Worm (Caenorhabditis elegans): Measurements from ENCODE around the gene R144.10.

R144.10 gene

DNA sequence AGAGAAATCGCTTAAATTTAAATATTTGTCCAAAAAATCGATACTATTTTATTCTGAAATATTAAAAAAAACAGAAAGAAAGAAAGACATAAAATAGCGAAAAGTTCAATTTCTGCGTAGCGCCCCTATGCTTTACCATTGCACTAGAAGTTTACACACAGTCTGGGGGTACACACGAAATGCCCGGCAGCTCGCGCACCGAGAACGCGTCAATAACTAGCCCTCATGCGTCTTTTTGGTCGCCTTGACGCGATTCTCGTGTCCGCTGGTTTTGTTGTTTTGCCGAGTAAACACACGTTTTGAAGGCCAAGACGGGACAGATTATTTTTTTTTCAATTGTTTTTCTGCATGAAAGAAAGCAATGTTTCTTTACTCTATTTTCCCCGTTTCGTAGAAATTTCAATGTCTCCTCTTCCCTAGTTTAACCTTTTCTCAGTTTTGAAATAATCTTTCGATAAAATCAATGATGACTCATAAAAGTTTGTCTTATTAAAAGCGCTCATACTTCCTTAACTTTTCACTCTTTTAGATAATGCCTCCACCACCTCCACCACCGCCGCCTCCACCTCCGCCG is 16.1 kb upstream of the R144.10 start, which contains the start of gene wip-1 (continued):
- peak; percentile 80 for TF ChIP-seq snpc-4 (GFP tag; optimal IDR thresholded peaks at IDR 0.05)
- peak; percentile 86 to 93 (median 90) for TF ChIP-seq snpc-4 (tag; optimal IDR thresholded peaks at IDR 0.05)
- TF ChIP-seq F57A8.1 (GFP tag; optimal IDR thresholded peaks at IDR 0.05), result peak; percentile 80
- TF ChIP-seq Y53F4B.3 (GFP tag; IDR thresholded peaks at IDR 0.05), result peak; percentile 88
- peak; percentile 92 for TF ChIP-seq F33H1.4 (GFP tag; IDR thresholded peaks at IDR 0.05)
- TF ChIP-seq nhr-90 (tag; optimal IDR thresholded peaks at IDR 0.05), result peak; percentile 92
- TF ChIP-seq gei-17 (GFP tag; optimal IDR thresholded peaks at IDR 0.05), result peak; percentile 85
- TF ChIP-seq ztf-25 (GFP tag; IDR thresholded peaks at IDR 0.05), result peak; percentile 47; the same call in 1 of the 2 replicates
- TF ChIP-seq tbp1 (GFP tag; optimal IDR thresholded peaks at IDR 0.05), result peak; percentile 79
- TF ChIP-seq F57C9.4 (tag; optimal IDR thresholded peaks at IDR 0.05), result no peak
- TF ChIP-seq ceh-40 (GFP tag; IDR thresholded peaks at IDR 0.05), result no peak
- peak; percentile 96 for TF ChIP-seq D2030.7 (GFP tag; IDR thresholded peaks at IDR 0.05)
- no peak for TF ChIP-seq sdz-38 (tag; optimal IDR thresholded peaks at IDR 0.05)
- TF ChIP-seq ekl-4 (GFP tag; IDR thresholded peaks at IDR 0.05), result peak; percentile 98
- TF ChIP-seq efl-1 (GFP tag; optimal IDR thresholded peaks at IDR 0.05), result peak; percentile 79
- peak; percentile 21 for TF ChIP-seq fkh-3 (tag; optimal IDR thresholded peaks at IDR 0.05)
- TF ChIP-seq B0019.2 (GFP tag; conservative IDR thresholded peaks at IDR 0.05), result peak; percentile 91
- peak; percentile 97 for TF ChIP-seq madf-6 (GFP tag; IDR thresholded peaks at IDR 0.05)
- peak; percentile 72 for TF ChIP-seq nhr-27 (tag; optimal IDR thresholded peaks at IDR 0.05)
- peak; percentile 88 for TF ChIP-seq hmg-20 (GFP tag; IDR thresholded peaks at IDR 0.05)
- TF ChIP-seq lag-1 (GFP tag; IDR thresholded peaks at IDR 0.05), result no peak
- TF ChIP-seq B0035.1 (tag; optimal IDR thresholded peaks at IDR 0.05), result peak; percentile 89
- TF ChIP-seq ztf-22 (GFP tag; optimal IDR thresholded peaks at IDR 0.05), result peak; percentile 91
- TF ChIP-seq lsl-1 (GFP tag; optimal IDR thresholded peaks at IDR 0.05), result peak; percentile 93
- peak; percentile 64 for TF ChIP-seq egrh-3 (GFP tag; IDR thresholded peaks at IDR 0.05)
- TF ChIP-seq F37B4.10 (GFP tag; IDR thresholded peaks at IDR 0.05), result 0 out of 2 replicates have a peak, but pooled peaks have one; percentile 87
- peak; percentile 3 for TF ChIP-seq rpc-1 (optimal IDR thresholded peaks at IDR 0.05)
- TF ChIP-seq rpc-1 (tag; optimal IDR thresholded peaks at IDR 0.05), result peak; percentile 6
- TF ChIP-seq lin-35 (GFP tag; optimal IDR thresholded peaks at IDR 0.05), result peak; percentile 58 to 97 (median 82)
- TF ChIP-seq him-1 (tag; optimal IDR thresholded peaks at IDR 0.05), result peak; percentile 84
- TF ChIP-seq K11D2.4 (GFP tag; IDR thresholded peaks at IDR 0.05), result peak; percentile 94
- peak; percentile 95 for TF ChIP-seq F49E8.2 (tag; optimal IDR thresholded peaks at IDR 0.05; ENCODE audit: insufficient read depth)
- TF ChIP-seq die-1 (tag; optimal IDR thresholded peaks at IDR 0.05), result peak; percentile 72
- TF ChIP-seq bed-2 (GFP tag; IDR thresholded peaks at IDR 0.05), result peak; percentile 56; the same call in 1 of the 2 replicates
- peak; percentile 86 for TF ChIP-seq dpl-1 (GFP tag; optimal IDR thresholded peaks at IDR 0.05)
- TF ChIP-seq dox-1 (GFP tag; IDR thresholded peaks at IDR 0.05), result peak; percentile 99
- peak; percentile 93 for TF ChIP-seq madf-10 (tag; optimal IDR thresholded peaks at IDR 0.05)
- TF ChIP-seq aptf-3 (GFP tag; IDR thresholded peaks at IDR 0.05), result 0 out of 2 replicates have a peak, but pooled peaks have one; percentile 24
- peak; percentile 34 for TF ChIP-seq B0261.1 (tag; optimal IDR thresholded peaks at IDR 0.05)
- TF ChIP-seq lin-26 (GFP tag; IDR thresholded peaks at IDR 0.05), result peak; percentile 89
- TF ChIP-seq hmg-1.2 (GFP tag; IDR thresholded peaks at IDR 0.05), result peak; percentile 98
- TF ChIP-seq Y95B8A.8 (GFP tag; IDR thresholded peaks at IDR 0.05), result peak; percentile 98
- TF ChIP-seq attf-6 (GFP tag; IDR thresholded peaks at IDR 0.05), result peak; percentile 83
- peak; percentile 82 for TF ChIP-seq attf-3 (GFP tag; conservative IDR thresholded peaks at IDR 0.05)
- TF ChIP-seq tlf-1 (GFP tag; optimal IDR thresholded peaks at IDR 0.05), result peak; percentile 99
- peak; percentile 70 for TF ChIP-seq ceh-79 (tag; optimal IDR thresholded peaks at IDR 0.05)
- TF ChIP-seq sea-2 (GFP tag; IDR thresholded peaks at IDR 0.05), result peak; percentile 87
- TF ChIP-seq rec-8 (tag; optimal IDR thresholded peaks at IDR 0.05), result peak; percentile 31 to 60
- peak; percentile 96 for TF ChIP-seq C17E4.6 (GFP tag; IDR thresholded peaks at IDR 0.05)

Data from whole organism, young adult.